Fruit fly (Drosophila melanogaster) whole organism, embryonic: ENCODE results near the gene Nle.
A peak's percentile ranks its signal among the peaks of the same experiment; 100 is the strongest.

ENCODE experiments used
- BEAF-32 ChIP-seq: fragments of 200-800 bp; sonication (Bioruptor generic); optimal IDR thresholded peaks from 3 replicates; lab custom pipeline; 2017; ENCODE audit warnings: missing biosample characterization, missing genetic modification characterization, mild to moderate bottlenecking, moderate library complexity, missing genetic modification reagents
- CG10147 ChIP-seq: fragments of 200-800 bp; sonication (Bioruptor generic); optimal IDR thresholded peaks from 2 replicates; lab custom pipeline; 2019; ENCODE audit warnings: missing biosample characterization, mild to moderate bottlenecking, missing genetic modification characterization, moderate library complexity
- CG10431 ChIP-seq: fragments of 200-800 bp; sonication (Bioruptor generic); optimal IDR thresholded peaks from 3 replicates; lab custom pipeline; 2018; ENCODE audit warnings: missing biosample characterization, mild to moderate bottlenecking, missing genetic modification characterization
- CG10959 ChIP-seq: fragments of 200-800 bp; sonication (Bioruptor generic); IDR thresholded peaks from 2 replicates; pipeline ENCODE4 v1.3.6; 2022; ENCODE audit warnings: missing biosample characterization, missing genetic modification characterization
- CG11247 ChIP-seq: fragments of 200-800 bp; sonication (Bioruptor generic); IDR thresholded peaks from 2 replicates; pipeline ENCODE4 v1.3.6; 2022; ENCODE audit warnings: missing biosample characterization, missing genetic modification characterization
- CG11398 ChIP-seq: fragments of 200-800 bp; sonication (Bioruptor generic); optimal IDR thresholded peaks from 2 replicates; lab custom pipeline; 2016; ENCODE audit warnings: missing biosample characterization, missing genetic modification characterization
- CG1603 ChIP-seq: fragments of 200-800 bp; sonication (Bioruptor generic); optimal IDR thresholded peaks from 2 replicates; lab custom pipeline; 2019; ENCODE audit warnings: missing biosample characterization, mild to moderate bottlenecking, missing genetic modification characterization, moderate library complexity
- CG17328 ChIP-seq: fragments of 200-800 bp; sonication (Bioruptor generic); IDR thresholded peaks from 2 replicates; pipeline ENCODE4 v1.3.6; 2022; ENCODE audit warnings: missing biosample characterization, missing genetic modification characterization
- CG2116 ChIP-seq: fragments of 200-800 bp; sonication (Bioruptor generic); optimal IDR thresholded peaks from 3 replicates; lab custom pipeline; 2018; ENCODE audit warnings: missing biosample characterization, mild to moderate bottlenecking, missing genetic modification characterization
- CG2202 ChIP-seq: fragments of 200-800 bp; sonication (Bioruptor generic); optimal IDR thresholded peaks from 2 replicates; lab custom pipeline; 2018; ENCODE audit warnings: missing biosample characterization, mild to moderate bottlenecking, missing genetic modification characterization
- CG30431 ChIP-seq: fragments of 200-800 bp; sonication (Bioruptor generic); optimal IDR thresholded peaks from 2 replicates; lab custom pipeline; 2017; ENCODE audit warnings: missing biosample characterization, missing genetic modification characterization
- CG3163 ChIP-seq: fragments of 200-800 bp; sonication (Bioruptor generic); optimal IDR thresholded peaks from 3 replicates; lab custom pipeline; 2016; ENCODE audit warnings: missing biosample characterization, missing genetic modification characterization
- CG32767 ChIP-seq: fragments of 200-800 bp; sonication (Bioruptor generic); IDR thresholded peaks from 2 replicates; pipeline ENCODE4 v1.3.6; 2022; ENCODE audit warnings: missing biosample characterization, missing genetic modification characterization
- CG4328 ChIP-seq: fragments of 200-800 bp; sonication (Bioruptor generic); optimal IDR thresholded peaks from 3 replicates; lab custom pipeline; 2017; ENCODE audit warnings: missing biosample characterization, missing genetic modification reagents, missing genetic modification characterization
- CG43689 ChIP-seq: fragments of 200-800 bp; sonication (Bioruptor generic); IDR thresholded peaks from 2 replicates; pipeline ENCODE4 v1.3.6; 2022; ENCODE audit warnings: missing biosample characterization, missing genetic modification characterization
- CG4617 ChIP-seq: fragments of 200-800 bp; sonication (Bioruptor generic); optimal IDR thresholded peaks from 3 replicates; lab custom pipeline; 2016; ENCODE audit warnings: missing biosample characterization, missing genetic modification characterization, borderline replicate concordance
- CG6272 ChIP-seq: fragments of 200-800 bp; sonication (Bioruptor generic); IDR thresholded peaks from 2 replicates; pipeline ENCODE4 v1.3.6; 2022; ENCODE audit warnings: missing biosample characterization, missing genetic modification characterization
- CG6765 ChIP-seq: fragments of 200-800 bp; sonication (Bioruptor generic); optimal IDR thresholded peaks from 3 replicates; lab custom pipeline; 2017; ENCODE audit warnings: missing biosample characterization, mild to moderate bottlenecking, missing genetic modification characterization
- CG7372 ChIP-seq: fragments of 200-800 bp; sonication (Bioruptor generic); IDR thresholded peaks from 2 replicates; pipeline ENCODE4 v1.3.6; 2022; ENCODE audit warnings: missing biosample characterization, missing genetic modification characterization
- CG8359 ChIP-seq: fragments of 200-800 bp; sonication (Bioruptor generic); optimal IDR thresholded peaks from 2 replicates; lab custom pipeline; 2017; ENCODE audit warnings: missing biosample characterization, mild to moderate bottlenecking, missing genetic modification characterization, borderline replicate concordance
- CG9876 ChIP-seq: fragments of 200-800 bp; sonication (Bioruptor generic); optimal IDR thresholded peaks from 2 replicates; lab custom pipeline; 2016; ENCODE audit warnings: missing biosample characterization, missing genetic modification characterization
- CTCF ChIP-seq: fragments of 200-800 bp; sonication (Bioruptor generic); optimal IDR thresholded peaks from 2 replicates; lab custom pipeline; 2017; ENCODE audit warnings: missing biosample characterization, mild to moderate bottlenecking, missing genetic modification characterization, moderate library complexity
- Deaf1 ChIP-seq: fragments of 200-800 bp; optimal IDR thresholded peaks from 3 replicates; lab custom pipeline; 2019; ENCODE audit warnings: missing biosample characterization, mild to moderate bottlenecking, missing genetic modification characterization, moderate library complexity
- Dek ChIP-seq: fragments of 200-800 bp; sonication (Bioruptor generic); optimal IDR thresholded peaks from 3 replicates; lab custom pipeline; 2019; ENCODE audit warnings: missing biosample characterization, mild to moderate bottlenecking, missing genetic modification characterization, moderate library complexity
- Dref ChIP-seq: fragments of 200-800 bp; sonication (Bioruptor generic); IDR thresholded peaks from 2 replicates; pipeline ENCODE4 v1.3.6; 2022; ENCODE audit warnings: missing biosample characterization, missing genetic modification characterization
- Hr51 ChIP-seq, 2 experiments: fragments of 200-800 bp; sonication (Bioruptor generic); optimal IDR thresholded peaks; 2 replicates in 1 of 2; 3 replicates in 1 of 2; lab custom pipeline; 2016 to 2018; ENCODE audit warnings: missing biosample characterization in 2 of 2, missing genetic modification characterization in 2 of 2, mild to moderate bottlenecking in 1 of 2, moderate library complexity in 1 of 2
- Jarid2 ChIP-seq: fragments of 200-800 bp; sonication (Bioruptor generic); optimal IDR thresholded peaks from 3 replicates; lab custom pipeline; 2017; ENCODE audit warnings: mild to moderate bottlenecking, missing biosample characterization, missing genetic modification reagents, missing genetic modification characterization
- MTF-1 ChIP-seq: fragments of 200-800 bp; sonication (Bioruptor generic); optimal IDR thresholded peaks from 2 replicates; lab custom pipeline; 2018; ENCODE audit warnings: missing biosample characterization, mild to moderate bottlenecking, missing genetic modification characterization, borderline replicate concordance
- NFAT ChIP-seq: fragments of 200-800 bp; sonication (Bioruptor generic); IDR thresholded peaks from 2 replicates; pipeline ENCODE4 v1.3.6; 2022; ENCODE audit warnings: missing biosample characterization, missing genetic modification characterization
- Nf-YC ChIP-seq: fragments of 200-800 bp; optimal IDR thresholded peaks from 3 replicates; lab custom pipeline; 2019; ENCODE audit warnings: missing biosample characterization, mild to moderate bottlenecking, missing genetic modification characterization, moderate library complexity
- Oaz ChIP-seq: fragments of 200-800 bp; sonication (Bioruptor generic); IDR thresholded peaks from 2 replicates; pipeline ENCODE4 v1.3.6; 2022; ENCODE audit warnings: missing biosample characterization, missing genetic modification characterization
- Usf ChIP-seq: fragments of 200-800 bp; sonication (Bioruptor generic); optimal IDR thresholded peaks from 2 replicates; lab custom pipeline; 2017; ENCODE audit warnings: missing genotype, missing biosample characterization, missing genetic modification characterization
- dan ChIP-seq: fragments of 200-800 bp; sonication (Bioruptor generic); IDR thresholded peaks from 2 replicates; pipeline ENCODE4 v1.3.6; 2022; ENCODE audit warnings: missing biosample characterization, missing genetic modification characterization
- danr ChIP-seq: fragments of 200-800 bp; sonication (Bioruptor generic); IDR thresholded peaks from 2 replicates; pipeline ENCODE4 v1.3.6; 2022; ENCODE audit warnings: missing biosample characterization, missing genetic modification characterization
- fd96Cb ChIP-seq: fragments of 200-800 bp; sonication (Bioruptor generic); optimal IDR thresholded peaks from 2 replicates; lab custom pipeline; 2018; ENCODE audit warnings: missing biosample characterization, mild to moderate bottlenecking, missing genetic modification characterization, moderate library complexity
- gce ChIP-seq: fragments of 200-800 bp; sonication (Bioruptor generic); IDR thresholded peaks from 3 replicates; pipeline ENCODE4 v1.3.6; 2022; ENCODE audit warnings: missing biosample characterization, missing genetic modification characterization
- h ChIP-seq: fragments of >200 bp; optimal IDR thresholded peaks from 2 replicates; lab custom pipeline; 2017
- ken ChIP-seq: fragments of 200-800 bp; sonication (Bioruptor generic); IDR thresholded peaks from 3 replicates; pipeline ENCODE4 v1.3.6; 2022; ENCODE audit warnings: missing biosample characterization, missing genetic modification characterization
- lov ChIP-seq, 2 experiments: fragments of 200-800 bp in 1 of 2; fragments of >200 bp in 1 of 2; sonication (Bioruptor generic) in 1 of 2; IDR thresholded peaks in 1 of 2; optimal IDR thresholded peaks in 1 of 2; 2 replicates in 1 of 2; 3 replicates in 1 of 2; pipeline versions ENCODE4 v1.3.6 to Lab custom; 2017 to 2022; ENCODE audit warnings: missing biosample characterization in 1 of 2, missing genetic modification characterization in 1 of 2
- oc ChIP-seq: fragments of 200-800 bp; sonication (Bioruptor generic); optimal IDR thresholded peaks from 2 replicates; lab custom pipeline; 2018; ENCODE audit warnings: missing biosample characterization, mild to moderate bottlenecking, missing genetic modification characterization, moderate library complexity
- pum ChIP-seq: fragments of 200-800 bp; sonication (Bioruptor generic); optimal IDR thresholded peaks from 2 replicates; lab custom pipeline; 2016; ENCODE audit warnings: missing biosample characterization, missing genetic modification characterization
- repo ChIP-seq: fragments of 200-800 bp; sonication (Bioruptor generic); optimal IDR thresholded peaks from 2 replicates; lab custom pipeline; 2016; ENCODE audit warnings: missing biosample characterization, missing genetic modification characterization
- ro ChIP-seq: fragments of 200-800 bp; sonication (Bioruptor generic); IDR thresholded peaks from 2 replicates; pipeline ENCODE4 v1.3.6; 2022; ENCODE audit warnings: missing biosample characterization, missing genetic modification characterization
- salm ChIP-seq: fragments of 200-800 bp; sonication (Bioruptor generic); optimal IDR thresholded peaks from 2 replicates; lab custom pipeline; 2018; ENCODE audit warnings: missing biosample characterization, mild to moderate bottlenecking, missing genetic modification characterization
- sens ChIP-seq: fragments of 200-800 bp; sonication (Bioruptor generic); peaks from one replicate; lab custom pipeline; 2016; ENCODE audit warnings: missing biosample characterization, missing genetic modification characterization
- sisA ChIP-seq: fragments of 200-800 bp; sonication (Bioruptor generic); IDR thresholded peaks from 2 replicates; pipeline ENCODE4 v1.3.6; 2022; ENCODE audit warnings: missing biosample characterization, missing genetic modification characterization
- sqz ChIP-seq: fragments of 200-800 bp; sonication (Bioruptor generic); optimal IDR thresholded peaks from 3 replicates; lab custom pipeline; 2018; ENCODE audit warnings: missing biosample characterization, mild to moderate bottlenecking, missing genetic modification characterization
- stc ChIP-seq: fragments of 200-800 bp; sonication (Bioruptor generic); IDR thresholded peaks from 2 replicates; pipeline ENCODE4 v1.3.6; 2022; ENCODE audit warnings: missing biosample characterization, missing genetic modification characterization
- trh ChIP-seq: fragments of 200-800 bp; sonication (Bioruptor generic); optimal IDR thresholded peaks from 2 replicates; lab custom pipeline; 2016; ENCODE audit warnings: missing biosample characterization, missing genetic modification characterization
- wor ChIP-seq: fragments of 200-800 bp; sonication (Bioruptor generic); IDR thresholded peaks from 2 replicates; pipeline ENCODE4 v1.3.6; 2022; ENCODE audit warnings: missing biosample characterization, missing genetic modification characterization

Gene Nle

DNA sequence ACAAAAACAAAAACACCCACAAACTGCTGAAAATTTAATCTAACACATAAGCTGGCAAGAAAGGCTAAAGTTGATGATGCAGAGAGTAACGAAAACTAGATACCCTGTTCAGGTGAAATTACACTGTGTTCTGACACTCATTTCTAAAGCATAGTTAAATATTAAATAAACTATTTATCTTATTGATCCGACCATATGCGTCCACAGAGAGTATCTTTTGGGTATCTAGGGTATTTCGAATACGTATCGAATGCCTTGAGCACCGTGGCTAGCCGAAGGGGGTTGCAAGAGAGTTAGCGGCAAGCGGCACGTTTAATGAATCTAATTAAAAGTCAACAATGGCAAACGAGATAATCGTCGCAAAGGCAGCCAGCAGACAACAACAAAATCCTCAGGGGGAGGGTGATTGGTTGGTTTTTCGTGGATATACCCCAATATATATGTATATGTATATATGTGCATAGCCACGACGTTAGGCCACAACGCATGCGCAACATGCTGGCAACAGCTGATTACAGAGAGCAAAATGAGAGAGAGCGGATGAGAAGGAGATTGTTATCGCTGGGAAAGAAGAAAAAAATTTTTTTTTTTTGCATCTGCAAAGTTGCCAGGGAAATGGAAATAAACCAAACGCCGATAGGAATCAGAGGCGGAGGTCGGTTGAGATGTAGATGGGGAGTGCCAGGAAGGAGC, 45.8 kb downstream of the Nle start (continued):
- TF ChIP-seq CG9876 (GFP tag; lab: Kevin White, UChicago) (no peak), Dek (peak; percentile 28), CG17328 (GFP tag; lab: Robert Waterston, UW) (peak; percentile 84), salm (peak; percentile 59), pum (peak; percentile 46), CG2116 (peak; percentile 36), h (lab: Kevin White, UChicago) (no peak), trh (GFP tag; lab: Kevin White, UChicago) (peak; percentile 69), wor (GFP tag; lab: Robert Waterston, UW) (peak; percentile 72), CG10431 (GFP tag; lab: Kevin White, UChicago) (no peak), CG8359 (GFP tag; lab: Kevin White, UChicago) (peak; percentile 65), NFAT (peak; percentile 34; the same call in 1 of the 2 replicates), CG2202 (peak; percentile 63), Hr51 (GFP tag; optimal IDR thresholded peaks at IDR 0.05; lab: Kevin White, UChicago) (peak; percentile 45 to 71), Nf-YC (no peak), CG3163 (GFP tag; lab: Kevin White, UChicago) (no peak), CG10147 (GFP tag; lab: Kevin White, UChicago) (peak; percentile 16), CG1603 (tag; lab: Kevin White, UChicago) (peak; percentile 95), Usf (peak; percentile 53), sens (peak; percentile 96), lov (optimal IDR thresholded peaks at IDR 0.05; lab: Kevin White, UChicago) (no peak), lov (GFP tag; IDR thresholded peaks at IDR 0.05; lab: Robert Waterston, UW) (peak; percentile 88), CG6765 (no peak), BEAF-32 (GFP tag; lab: Kevin White, UChicago) (no peak), sisA (GFP tag; lab: Robert Waterston, UW) (peak; percentile 83), stc (GFP tag; lab: Robert Waterston, UW) (peak; percentile 87), fd96Cb (tag; lab: Kevin White, UChicago) (peak; percentile 90), CG4617 (GFP tag; lab: Kevin White, UChicago) (peak; percentile 7), danr (peak; percentile 62; the same call in 1 of the 2 replicates), ken (peak; percentile 85; the same call in 2 of the 3 replicates), Jarid2 (GFP tag; lab: Kevin White, UChicago) (peak; percentile 61), repo (GFP tag; lab: Kevin White, UChicago) (peak; percentile 30), gce (GFP tag; lab: Robert Waterston, UW) (peak; percentile 78; the same call in 2 of the 3 replicates), ro (GFP tag; lab: Robert Waterston, UW) (peak; percentile 27; the same call in 1 of the 2 replicates), Dref (GFP tag; lab: Robert Waterston, UW) (no peak), Deaf1 (tag; lab: Kevin White, UChicago) (no peak), CG4328 (GFP tag; lab: Kevin White, UChicago) (no peak), Oaz (GFP tag; lab: Robert Waterston, UW) (peak; percentile 65), MTF-1 (peak; percentile 68), CG30431 (GFP tag; lab: Kevin White, UChicago) (peak; percentile 55), oc (tag; lab: Kevin White, UChicago) (peak; percentile 86), dan (GFP tag; lab: Robert Waterston, UW) (peak; percentile 70), CTCF (GFP tag; lab: Kevin White, UChicago) (peak; percentile 42), CG7372 (GFP tag; lab: Robert Waterston, UW) (peak; percentile 55; the same call in 1 of the 2 replicates), CG6272 (GFP tag; lab: Robert Waterston, UW) (peak; percentile 72), sqz (no peak), CG11398 (GFP tag; lab: Kevin White, UChicago) (no peak), CG32767 (GFP tag; lab: Robert Waterston, UW) (peak; percentile 87), CG11247 (GFP tag; lab: Robert Waterston, UW) (peak; percentile 34; the same call in 1 of the 2 replicates), CG10959 (peak; percentile 90), CG43689 (GFP tag; lab: Robert Waterston, UW) (peak; percentile 54)
